Fruit fly (Drosophila melanogaster) whole organism, pupa: Measurements from ENCODE around the gene CG31517.

Experiments used
- CG13204 ChIP-seq: fragments of 200-800 bp; sonication (Bioruptor generic); optimal IDR thresholded peaks from 2 replicates; lab custom pipeline; 2018; ENCODE audit warnings: missing biosample characterization, mild to moderate bottlenecking, missing genetic modification characterization, moderate library complexity
- CG17806 ChIP-seq: fragments of 200-800 bp; sonication (Bioruptor generic); optimal IDR thresholded peaks from 2 replicates; lab custom pipeline; 2018; ENCODE audit warnings: missing biosample characterization, mild to moderate bottlenecking, missing genetic modification characterization, moderate library complexity
- CG34367 ChIP-seq: fragments of 200-800 bp; sonication (Bioruptor generic); optimal IDR thresholded peaks from 2 replicates; lab custom pipeline; 2018; ENCODE audit warnings: missing biosample characterization, mild to moderate bottlenecking, missing genetic modification characterization
- CG4496 ChIP-seq: fragments of 200-800 bp; sonication (Bioruptor generic); IDR thresholded peaks from 3 replicates; pipeline ENCODE4 v1.3.6; 2022; ENCODE audit warnings: missing biosample characterization, missing genetic modification characterization
- CG9948 ChIP-seq: fragments of 200-800 bp; sonication (Bioruptor generic); optimal IDR thresholded peaks from 2 replicates; lab custom pipeline; 2018; ENCODE audit warnings: missing biosample characterization, mild to moderate bottlenecking, missing genetic modification characterization, moderate library complexity
- D1 ChIP-seq: fragments of 200-800 bp; sonication (Bioruptor generic); optimal IDR thresholded peaks from 2 replicates; lab custom pipeline; 2018; ENCODE audit warnings: missing biosample characterization, mild to moderate bottlenecking, missing genetic modification characterization, moderate library complexity
- EcR ChIP-seq: fragments of 200-800 bp; sonication (Bioruptor generic); optimal IDR thresholded peaks from 3 replicates; lab custom pipeline; 2019; ENCODE audit warnings: missing biosample characterization, missing genetic modification characterization, mild to moderate bottlenecking, moderate library complexity, missing genetic modification reagents
- Ets98B ChIP-seq: fragments of 200-800 bp; sonication (Bioruptor generic); IDR thresholded peaks from 2 replicates; pipeline ENCODE4 v1.3.6; 2022; ENCODE audit warnings: missing biosample characterization, missing genetic modification characterization
- Pif1B ChIP-seq: fragments of 200-800 bp; sonication (Bioruptor generic); optimal IDR thresholded peaks from 3 replicates; lab custom pipeline; 2016; ENCODE audit warnings: missing biosample characterization, missing genetic modification characterization
- Snoo ChIP-seq: fragments of 200-800 bp; sonication (Bioruptor generic); optimal IDR thresholded peaks from 3 replicates; lab custom pipeline; 2017; ENCODE audit warnings: missing biosample characterization, mild to moderate bottlenecking, missing genetic modification characterization, inconsistent platforms
- fd96Ca ChIP-seq: fragments of 200-800 bp; sonication (Bioruptor generic); IDR thresholded peaks from 3 replicates; pipeline ENCODE4 v1.3.6; 2022; ENCODE audit warnings: missing biosample characterization, missing genetic modification characterization
- gl ChIP-seq: fragments of 200-800 bp; sonication (Bioruptor generic); optimal IDR thresholded peaks from 2 replicates; lab custom pipeline; 2018; ENCODE audit warnings: missing biosample characterization, mild to moderate bottlenecking, missing genetic modification characterization

- TF ChIP-seq D1 (tag; lab: Kevin White, UChicago) (no peak), Snoo (tag; lab: Kevin White, UChicago) (no peak), CG9948 (tag; lab: Kevin White, UChicago) (no peak), gl (tag; lab: Kevin White, UChicago) (no peak), CG17806 (tag; lab: Kevin White, UChicago) (no peak), CG34367 (no peak), Pif1B (GFP tag; lab: Kevin White, UChicago) (no peak), CG13204 (GFP tag; lab: Kevin White, UChicago) (no peak), Ets98B (GFP tag; lab: Robert Waterston, UW) (no peak), EcR (GFP tag; lab: Kevin White, UChicago) (no peak), CG4496 (GFP tag; lab: Robert Waterston, UW) (no peak), fd96Ca (no peak)
These were observed 14.3 kb upstream of the CG31517 start for dm6 chr3R:13933966-13934365.
